Worm (Caenorhabditis elegans): ENCODE results near the gene K02E10.5.

The K02E10.5 gene

DNA sequence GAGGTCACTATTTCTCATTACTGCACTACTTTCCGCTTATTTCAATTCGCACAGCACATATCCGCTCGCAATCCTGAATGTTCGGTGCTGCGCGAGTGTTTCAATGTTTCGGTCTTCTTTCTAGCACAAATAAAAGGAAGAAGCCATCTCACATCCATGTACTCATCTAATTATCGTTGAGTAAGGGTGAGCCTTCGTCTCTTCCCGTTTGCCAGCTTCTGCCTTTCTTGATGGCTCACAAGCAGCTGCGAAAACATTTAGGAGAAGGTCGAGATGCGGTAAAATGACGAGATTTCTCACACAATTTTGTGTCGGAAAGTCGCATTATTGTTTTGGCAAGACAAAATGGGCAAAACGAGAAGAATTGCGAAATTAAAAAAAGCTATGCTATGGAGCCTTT is 23.8 kb downstream of the K02E10.5 start:
- TF ChIP-seq nhr-76 (tag; optimal IDR thresholded peaks at IDR 0.05) (no peak), fkh-10 (GFP tag; optimal IDR thresholded peaks at IDR 0.05) (peak; percentile 69), duxl-1 (tag; optimal IDR thresholded peaks at IDR 0.05; ENCODE audit: poor library complexity) (no peak), ceh-20 (GFP tag; IDR thresholded peaks at IDR 0.05) (no peak)

DNA sequence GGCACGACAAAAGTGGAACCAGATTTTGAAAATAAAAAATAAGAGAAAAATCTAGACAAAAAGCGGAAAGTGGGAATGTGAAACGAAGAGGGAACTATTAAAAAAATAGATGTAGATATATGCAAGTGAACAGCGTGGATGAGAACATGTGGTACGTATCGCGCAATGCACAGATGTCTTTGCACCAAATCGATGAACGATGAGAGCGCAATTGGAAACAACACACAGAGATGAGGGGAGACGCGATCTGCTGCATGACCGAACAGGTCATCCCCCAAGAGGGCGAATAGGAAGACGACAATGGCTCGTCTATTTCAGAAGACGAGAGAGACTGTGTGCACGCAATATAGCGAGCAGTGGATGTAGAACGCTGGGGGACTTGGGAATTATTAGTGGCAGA is 26.0 kb downstream of the K02E10.5 start:
- TF ChIP-seq egl-43 (GFP tag; IDR thresholded peaks at IDR 0.05) (no peak), F44E2.7 (GFP tag; IDR thresholded peaks at IDR 0.05) (no peak), pqm-1 (tag; optimal IDR thresholded peaks at IDR 0.05) (no peak), spr-3 (GFP tag; optimal IDR thresholded peaks at IDR 0.05) (no peak), zip-2 (tag; optimal IDR thresholded peaks at IDR 0.05) (no peak), ceh-82 (tag; optimal IDR thresholded peaks at IDR 0.05) (no peak), R02D3.7 (tag; optimal IDR thresholded peaks at IDR 0.05) (no peak), attf-4 (tag; optimal IDR thresholded peaks at IDR 0.05) (no peak), lin-15B (tag; optimal IDR thresholded peaks at IDR 0.05) (no peak), nhr-76 (tag; optimal IDR thresholded peaks at IDR 0.05) (no peak)

DNA sequence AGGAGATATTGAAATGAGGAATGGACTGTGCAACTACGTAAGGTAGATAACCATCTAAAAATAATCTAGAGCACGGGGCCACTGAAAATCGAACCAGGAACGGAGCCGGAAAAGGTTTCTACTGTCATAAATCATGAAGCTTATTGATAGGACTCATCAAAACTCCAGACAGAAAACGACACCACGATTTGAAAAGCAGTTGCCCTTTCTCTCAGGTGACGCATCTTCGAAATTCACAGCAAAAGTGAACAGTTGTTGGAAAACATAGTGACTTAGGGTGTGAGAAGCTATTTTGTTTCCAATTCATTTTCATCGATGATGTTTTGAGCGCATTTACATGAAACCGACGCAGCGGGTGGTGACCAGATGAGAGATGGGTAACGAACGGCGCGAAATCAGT is 26.4 kb downstream of the K02E10.5 start:
- TF ChIP-seq R02D3.7 (tag; optimal IDR thresholded peaks at IDR 0.05) (no peak), unc-62 (GFP tag; optimal IDR thresholded peaks at IDR 0.05 in 1 of 2) (no peak), unc-62 (tag; optimal IDR thresholded peaks at IDR 0.05) (no peak), hlh-11 (tag; optimal IDR thresholded peaks at IDR 0.05) (peak; percentile 14), attf-4 (tag; optimal IDR thresholded peaks at IDR 0.05) (no peak), zip-11 (GFP tag; IDR thresholded peaks at IDR 0.05) (no peak)

DNA sequence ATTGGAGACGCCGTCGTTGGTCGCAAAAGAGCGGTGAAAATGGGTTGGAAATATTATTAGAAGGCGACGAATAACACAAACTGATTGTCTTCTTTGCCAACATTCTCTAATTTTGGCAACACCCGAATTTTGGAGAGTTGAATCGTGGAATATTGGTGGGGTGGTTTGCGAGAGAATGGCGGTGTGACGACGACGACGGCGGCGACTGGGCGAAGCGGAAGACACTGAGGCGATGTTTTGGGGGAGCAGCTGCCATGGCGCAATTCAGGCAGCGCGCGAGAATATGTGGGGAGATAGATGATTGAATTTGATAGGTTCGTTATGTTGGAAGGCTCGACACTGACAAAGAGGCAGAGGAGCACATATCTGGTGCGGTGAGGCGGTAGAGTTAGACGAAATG is 27.7 kb downstream of the K02E10.5 start:
- TF ChIP-seq aha-1 (tag) (peak; percentile 3), hmg-1.1 (GFP tag; IDR thresholded peaks at IDR 0.05) (no peak), fos-1 (tag; optimal IDR thresholded peaks at IDR 0.05) (no peak), lin-13 (GFP tag; optimal IDR thresholded peaks at IDR 0.05) (no peak), mep-1 (tag; optimal IDR thresholded peaks at IDR 0.05) (no peak), madf-9 (GFP tag; conservative IDR thresholded peaks at IDR 0.05) (no peak), zip-2 (tag; optimal IDR thresholded peaks at IDR 0.05) (no peak), T26A8.4 (GFP tag; IDR thresholded peaks at IDR 0.05) (no peak), nhr-102 (tag; optimal IDR thresholded peaks at IDR 0.05) (no peak), snpc-4 (tag; optimal IDR thresholded peaks at IDR 0.05) (no peak), ceh-32 (tag; optimal IDR thresholded peaks at IDR 0.05; ENCODE audit: poor library complexity) (no peak), set-16 (GFP tag; IDR thresholded peaks at IDR 0.05) (peak; percentile 50; the same call in 1 of the 2 replicates), ctbp-1 (GFP tag; IDR thresholded peaks at IDR 0.05) (0 out of 2 replicates have a peak, but pooled peaks have one; percentile 16), F10B5.3 (tag; optimal IDR thresholded peaks at IDR 0.05) (no peak)

DNA sequence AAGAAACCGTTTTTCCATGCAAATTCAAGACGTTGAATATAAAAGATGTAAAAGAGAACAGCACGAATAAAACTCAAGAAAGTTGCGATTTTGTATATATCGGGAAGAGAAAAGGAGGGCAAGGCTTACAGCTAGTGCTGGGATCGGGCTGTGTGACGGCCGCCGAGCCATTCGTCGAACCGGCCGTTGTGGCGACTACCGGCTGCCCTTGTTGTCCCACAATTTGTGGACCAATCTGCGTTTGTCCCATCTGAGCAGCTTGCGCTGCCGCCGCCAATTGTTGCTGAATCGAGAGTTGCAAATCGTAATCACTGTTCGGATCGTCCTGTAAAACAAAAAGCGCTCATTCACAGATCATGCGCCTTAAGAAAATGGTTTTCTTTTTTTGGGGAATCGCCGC is 31.5 kb downstream of the K02E10.5 start:
- TF ChIP-seq dmd-9 (GFP tag; IDR thresholded peaks at IDR 0.05) (no peak), F10B5.3 (tag; optimal IDR thresholded peaks at IDR 0.05) (no peak), mxl-2 (GFP tag; conservative IDR thresholded peaks at IDR 0.05) (no peak), nhr-41 (GFP tag; IDR thresholded peaks at IDR 0.05) (no peak), set-16 (GFP tag; IDR thresholded peaks at IDR 0.05) (peak; percentile 34; the same call in 1 of the 2 replicates), Y48G9A.11 (GFP tag; IDR thresholded peaks at IDR 0.05) (no peak), dpl-1 (GFP tag; optimal IDR thresholded peaks at IDR 0.05) (no peak), lir-3 (tag; optimal IDR thresholded peaks at IDR 0.05) (no peak), arid-1 (GFP tag; conservative IDR thresholded peaks at IDR 0.05) (no peak)

Measured in whole organism, L4 larva.